Fruit fly (Drosophila melanogaster): ENCODE results near the gene Jwa.
A peak's percentile ranks its signal among the peaks of the same experiment; 100 is the strongest.

Gene Jwa

dm6 chr2L:18694724-18695105, 10.8 kb downstream of the Jwa start (continued):
- TF ChIP-seq CG11504 (tag; optimal IDR thresholded peaks at IDR 0.05) (peak; percentile 61), Neu2 (GFP tag; optimal IDR thresholded peaks at IDR 0.05; ENCODE audit: borderline replicate concordance) (no peak), wor (GFP tag; IDR thresholded peaks at IDR 0.05) (no peak), Dad (GFP tag; optimal IDR thresholded peaks at IDR 0.05) (no peak), Blimp-1 (GFP tag; optimal IDR thresholded peaks at IDR 0.05) (no peak), CG3847 (GFP tag; IDR thresholded peaks at IDR 0.05) (peak; percentile 40), usp (GFP tag; optimal IDR thresholded peaks at IDR 0.05) (no peak), CG17186 (GFP tag; optimal IDR thresholded peaks at IDR 0.05) (no peak), CG7271 (tag; optimal IDR thresholded peaks at IDR 0.05) (no peak), Hsf (GFP tag; optimal IDR thresholded peaks at IDR 0.05) (peak; percentile 31), crol (GFP tag; IDR thresholded peaks at IDR 0.05) (no peak), CG2129 (GFP tag; IDR thresholded peaks at IDR 0.05; ENCODE audit: partially characterized antibody) (no peak), Sox102F (GFP tag; optimal IDR thresholded peaks at IDR 0.05) (peak; percentile 66), CG15514 (GFP tag; optimal IDR thresholded peaks at IDR 0.05) (no peak), Vsx1 (GFP tag; optimal IDR thresholded peaks at IDR 0.05) (no peak), danr (GFP tag; IDR thresholded peaks at IDR 0.05) (no peak), CG16863 (GFP tag; optimal IDR thresholded peaks at IDR 0.05) (peak; percentile 38), H15 (GFP tag; IDR thresholded peaks at IDR 0.05) (no peak), z (GFP tag; IDR thresholded peaks at IDR 0.05) (no peak), CG4730 (GFP tag; IDR thresholded peaks at IDR 0.05) (peak; percentile 14; the same call in 1 of the 2 replicates), CG18764 (GFP tag; optimal IDR thresholded peaks at IDR 0.05) (no peak), Hr51 (GFP tag; optimal IDR thresholded peaks at IDR 0.05) (peak in 1 of 2 experiments; percentile 50), HmgD (GFP tag; optimal IDR thresholded peaks at IDR 0.05) (no peak), abd-A (tag; optimal IDR thresholded peaks at IDR 0.05) (no peak), CG9817 (tag; optimal IDR thresholded peaks at IDR 0.05) (no peak), ase (GFP tag; IDR thresholded peaks at IDR 0.05) (no peak), crc (GFP tag; optimal IDR thresholded peaks at IDR 0.05) (no peak), CG6854 (GFP tag; optimal IDR thresholded peaks at IDR 0.05) (no peak), CG1024 (GFP tag; IDR thresholded peaks at IDR 0.05) (no peak), ro (GFP tag; IDR thresholded peaks at IDR 0.05) (no peak), al (GFP tag; IDR thresholded peaks at IDR 0.05) (0 out of 2 replicates have a peak, but pooled peaks have one; percentile 26), repo (GFP tag; optimal IDR thresholded peaks at IDR 0.05) (no peak), oc (tag; optimal IDR thresholded peaks at IDR 0.05) (no peak), CG34376 (GFP tag; optimal IDR thresholded peaks at IDR 0.05) (no peak), CG9727 (GFP tag; optimal IDR thresholded peaks at IDR 0.05) (no peak), CG13296 (GFP tag; optimal IDR thresholded peaks at IDR 0.05) (no peak), insv (GFP tag; optimal IDR thresholded peaks at IDR 0.05) (no peak), CG12104 (GFP tag; optimal IDR thresholded peaks at IDR 0.05) (no peak), CG11695 (GFP tag; IDR thresholded peaks at IDR 0.05) (peak; percentile 62), CG11398 (GFP tag; optimal IDR thresholded peaks at IDR 0.05) (no peak)

dm6 chr2L:18693877-18694723, 11.4 kb downstream of the Jwa start:
- TF ChIP-seq Bteb2 (GFP tag; optimal IDR thresholded peaks at IDR 0.05): peak; percentile 58
- no peak for TF ChIP-seq gfzf (GFP tag; optimal IDR thresholded peaks at IDR 0.05)
- peak; percentile 76 for TF ChIP-seq gro (GFP tag; optimal IDR thresholded peaks at IDR 0.05)
- peak; percentile 80 for TF ChIP-seq Rfx (GFP tag; IDR thresholded peaks at IDR 0.05)
- TF ChIP-seq caup (GFP tag; optimal IDR thresholded peaks at IDR 0.05; ENCODE audit: severe bottlenecking): peak; percentile 62
- TF ChIP-seq sr (GFP tag; IDR thresholded peaks at IDR 0.05): peak; percentile 49; the same call in 1 of the 3 replicates
- TF ChIP-seq tx (GFP tag; optimal IDR thresholded peaks at IDR 0.05): peak; percentile 49
- peak; percentile 17 to 53 for TF ChIP-seq bsh (GFP tag; optimal IDR thresholded peaks at IDR 0.05)
- no peak for TF ChIP-seq pfk (GFP tag; optimal IDR thresholded peaks at IDR 0.05)
- TF ChIP-seq HLH4C (GFP tag; IDR thresholded peaks at IDR 0.05; ENCODE audit: partially characterized antibody): no peak
- TF ChIP-seq CG18262 (tag; optimal IDR thresholded peaks at IDR 0.05): peak; percentile 62
- TF ChIP-seq CG10274 (GFP tag; optimal IDR thresholded peaks at IDR 0.05): peak; percentile 42

Data from whole organism, embryonic.